Worm (Caenorhabditis elegans): ENCODE measurements around the gene ins-3.
A peak's percentile ranks its signal among the peaks of the same experiment; 100 is the strongest.
"Not testable (repeated sequence)": the region's sequence is repeated elsewhere in the genome, so short reads cannot be mapped to it uniquely, and the experiment has no call there.

ins-3 gene

DNA sequence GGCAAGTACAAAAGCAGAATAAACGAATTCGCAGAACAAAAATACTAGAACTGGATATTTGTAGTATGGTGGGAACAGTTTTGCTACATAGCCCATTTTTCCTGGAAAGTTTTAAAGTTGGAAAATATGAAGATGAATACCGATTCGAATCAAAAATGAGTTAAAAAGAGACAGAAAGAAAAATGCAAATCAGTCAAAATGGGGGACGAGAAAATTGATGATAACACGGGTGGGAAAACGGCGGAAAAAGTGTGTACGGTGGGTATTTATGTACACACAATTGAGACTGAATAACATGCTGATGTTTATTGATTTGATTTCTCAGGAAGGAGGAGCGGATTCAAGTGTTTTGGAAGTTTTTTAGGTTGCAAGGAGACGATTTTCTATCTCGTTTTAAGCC is 34.3 kb upstream of the ins-3 start, which contains the start of gene R12C12.9:
TSS of gene R12C12.9 (minus strand) at position 101 of the 400 bp plus-strand sequence.
- peak; percentile 29 for TF ChIP-seq elt-2 (tag; optimal IDR thresholded peaks at IDR 0.05)
- no peak for TF ChIP-seq daf-12 (tag; optimal IDR thresholded peaks at IDR 0.05)
- no peak for TF ChIP-seq nhr-77 (tag; optimal IDR thresholded peaks at IDR 0.05)
- TF ChIP-seq egl-27 (tag; optimal IDR thresholded peaks at IDR 0.05), result no peak
- no peak for TF ChIP-seq hmg-11 (tag; optimal IDR thresholded peaks at IDR 0.05)
- TF ChIP-seq lin-15B (tag; optimal IDR thresholded peaks at IDR 0.05), result no peak
- TF ChIP-seq unc-62 (GFP tag; optimal IDR thresholded peaks at IDR 0.05), result no peak
- TF ChIP-seq fos-1 (tag; optimal IDR thresholded peaks at IDR 0.05), result no peak

DNA sequence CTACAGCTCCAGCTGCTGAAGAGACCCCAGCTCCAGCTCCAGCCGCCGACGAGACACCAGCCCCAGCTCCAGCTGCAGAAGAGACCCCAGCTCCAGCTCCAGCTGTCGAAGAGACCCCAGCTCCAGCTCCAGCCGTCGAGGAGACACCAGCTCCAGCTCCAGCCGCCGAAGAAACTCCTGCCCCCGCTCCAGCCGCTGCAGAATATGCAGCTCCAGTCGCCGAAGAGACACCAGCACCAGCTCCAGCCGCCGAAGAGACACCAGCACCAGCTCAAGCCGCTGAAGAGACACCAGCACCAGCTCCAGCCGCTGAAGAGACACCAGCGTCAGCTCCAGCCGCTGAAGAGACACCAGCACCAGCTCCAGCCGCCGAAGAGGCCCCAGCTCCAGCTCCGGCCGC is 32.0 kb upstream of the ins-3 start:
- TF ChIP-seq pha-4 (tag; optimal IDR thresholded peaks at IDR 0.05), result no peak
- no peak for TF ChIP-seq hmg-11 (tag; optimal IDR thresholded peaks at IDR 0.05)
- TF ChIP-seq lin-39 (tag; optimal IDR thresholded peaks at IDR 0.05), result no peak
- TF ChIP-seq fkh-2 (tag; optimal IDR thresholded peaks at IDR 0.05), result no peak
- no peak for TF ChIP-seq elt-2 (tag; optimal IDR thresholded peaks at IDR 0.05)
- TF ChIP-seq tbx-2 (tag; optimal IDR thresholded peaks at IDR 0.05), result no peak
- TF ChIP-seq nhr-237 (tag; optimal IDR thresholded peaks at IDR 0.05), result no peak
- no peak for TF ChIP-seq daf-12 (tag; optimal IDR thresholded peaks at IDR 0.05)
- no peak for TF ChIP-seq nhr-76 (tag; optimal IDR thresholded peaks at IDR 0.05)
- no peak for TF ChIP-seq unc-62 (GFP tag; optimal IDR thresholded peaks at IDR 0.05)

DNA sequence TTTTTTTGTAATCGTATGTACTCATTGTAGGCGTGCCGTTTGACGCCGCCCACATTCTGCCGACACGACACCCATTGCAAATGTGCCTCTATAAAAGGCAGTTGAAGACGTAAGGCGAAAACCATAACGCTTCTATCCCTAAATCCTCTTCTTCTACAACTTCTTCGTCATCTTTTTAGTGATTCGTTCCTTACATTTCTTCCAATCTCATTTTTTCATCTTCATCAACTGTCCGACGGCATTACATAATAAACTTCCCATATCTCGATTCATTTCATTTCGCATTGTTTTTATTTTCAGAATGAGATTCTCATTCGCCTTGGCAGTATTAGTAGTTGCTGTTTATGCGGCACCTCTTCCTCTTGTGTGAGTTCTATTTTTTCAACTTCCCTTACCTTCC is 29.8 kb upstream of the ins-3 start, which contains the start of gene ZK84.1:
TSS of gene ZK84.1 (plus strand) at position 301 of the 400 bp plus-strand sequence.
- TF ChIP-seq daf-12 (tag; optimal IDR thresholded peaks at IDR 0.05), result no peak
- TF ChIP-seq elt-2 (tag; optimal IDR thresholded peaks at IDR 0.05), result no peak
- no peak for TF ChIP-seq mml-1 (tag; optimal IDR thresholded peaks at IDR 0.05)
- no peak for TF ChIP-seq ceh-16 (tag; optimal IDR thresholded peaks at IDR 0.05)
- no peak for TF ChIP-seq nhr-25 (tag; optimal IDR thresholded peaks at IDR 0.05)
- no peak for TF ChIP-seq unc-62 (GFP tag; optimal IDR thresholded peaks at IDR 0.05)
- TF ChIP-seq nhr-43 (tag; optimal IDR thresholded peaks at IDR 0.05; ENCODE audit: poor library complexity, severe bottlenecking), result no peak
- no peak for TF ChIP-seq skn-1 (tag; optimal IDR thresholded peaks at IDR 0.05)
- no peak for TF ChIP-seq hmg-11 (tag; optimal IDR thresholded peaks at IDR 0.05)
- no peak for TF ChIP-seq fkh-10 (GFP tag; optimal IDR thresholded peaks at IDR 0.05)
- TF ChIP-seq nhr-77 (tag; optimal IDR thresholded peaks at IDR 0.05), result no peak
- no peak for TF ChIP-seq mdl-1 (tag; optimal IDR thresholded peaks at IDR 0.05)
- TF ChIP-seq eor-1 (tag; optimal IDR thresholded peaks at IDR 0.05), result no peak
- TF ChIP-seq ZK546.5 (tag; optimal IDR thresholded peaks at IDR 0.05), result no peak
- TF ChIP-seq nhr-12 (tag; optimal IDR thresholded peaks at IDR 0.05), result no peak
- no peak for TF ChIP-seq fkh-2 (tag; optimal IDR thresholded peaks at IDR 0.05)

ce11 chrII:6016410-6016809 is 25.8 kb upstream of the ins-3 start, which contains the start of gene ZK84.5:
Gene ZK84.5 (minus strand): TSS chrII:6016510.
- TF ChIP-seq ztf-11 (tag; optimal IDR thresholded peaks at IDR 0.05), result no peak
- TF ChIP-seq unc-62 (GFP tag; optimal IDR thresholded peaks at IDR 0.05), result no peak
- no peak for TF ChIP-seq zag-1 (tag; optimal IDR thresholded peaks at IDR 0.05)
- TF ChIP-seq jun-1 (tag; optimal IDR thresholded peaks at IDR 0.05), result no peak
- no peak for TF ChIP-seq egl-27 (tag; optimal IDR thresholded peaks at IDR 0.05)
- no peak for TF ChIP-seq pqm-1 (tag; optimal IDR thresholded peaks at IDR 0.05)
- no peak for TF ChIP-seq mdl-1 (tag; optimal IDR thresholded peaks at IDR 0.05)
- no peak for TF ChIP-seq ztf-4 (tag; optimal IDR thresholded peaks at IDR 0.05)

DNA sequence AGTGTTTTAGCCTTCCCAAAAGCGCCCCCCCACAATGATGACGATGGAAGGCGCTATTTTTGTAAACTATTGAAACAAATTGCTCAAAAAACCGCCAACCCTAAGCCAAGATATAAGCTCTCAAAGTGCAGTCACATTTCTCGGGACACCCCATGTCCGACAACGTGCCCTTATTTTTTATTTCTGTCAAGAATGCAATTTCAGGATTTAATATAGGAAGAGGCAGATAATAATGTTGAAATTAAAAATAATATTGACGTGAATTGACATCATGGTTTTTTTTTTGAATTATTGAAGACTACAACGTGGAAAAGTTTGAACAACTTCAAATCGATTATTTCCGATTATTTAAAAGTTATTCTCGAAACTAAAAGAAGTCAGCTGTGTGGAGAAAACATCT is 23.5 kb upstream of the ins-3 start, which contains the start of gene ZK84.2:
TSS of gene ZK84.2 (plus strand) at position 301 of the 400 bp plus-strand sequence.
- not testable (repeated sequence) for TF ChIP-seq sea-2 (GFP tag; optimal IDR thresholded peaks at IDR 0.05); lin-39 (tag; optimal IDR thresholded peaks at IDR 0.05); nhr-43 (tag; optimal IDR thresholded peaks at IDR 0.05; ENCODE audit: poor library complexity, severe bottlenecking)

ce11 chrII:6010544-6010943 is 20.0 kb upstream of the ins-3 start, which contains the start of gene ins-20:
Gene ins-20 (plus strand): TSS chrII:6010844.
- TF ChIP-seq egl-5 (tag; optimal IDR thresholded peaks at IDR 0.05), result no peak
- no peak for TF ChIP-seq mml-1 (tag; optimal IDR thresholded peaks at IDR 0.05)
- TF ChIP-seq nhr-23 (tag; optimal IDR thresholded peaks at IDR 0.05), result no peak
- TF ChIP-seq nhr-77 (tag; optimal IDR thresholded peaks at IDR 0.05), result no peak
- no peak for TF ChIP-seq nhr-67 (tag; optimal IDR thresholded peaks at IDR 0.05)
- no peak for TF ChIP-seq egl-27 (tag; optimal IDR thresholded peaks at IDR 0.05)
- no peak for TF ChIP-seq nhr-43 (tag; optimal IDR thresholded peaks at IDR 0.05; ENCODE audit: poor library complexity, severe bottlenecking)
- TF ChIP-seq nhr-11 (tag; optimal IDR thresholded peaks at IDR 0.05), result no peak
- no peak for TF ChIP-seq lin-39 (tag; optimal IDR thresholded peaks at IDR 0.05)
- no peak for TF ChIP-seq elt-2 (tag; optimal IDR thresholded peaks at IDR 0.05)
- TF ChIP-seq aly-2 (tag; optimal IDR thresholded peaks at IDR 0.05), result no peak
- no peak for TF ChIP-seq fkh-10 (GFP tag; optimal IDR thresholded peaks at IDR 0.05)

Data from whole organism, L3 larva.